Fruit fly (Drosophila melanogaster) whole organism, prepupa: ENCODE measurements around the gene Atg4b.

ENCODE experiments used
- Blimp-1 ChIP-seq: fragments of 200-800 bp; sonication (Bioruptor generic); optimal IDR thresholded peaks from 3 replicates; lab custom pipeline; 2017; ENCODE audit warnings: missing biosample characterization, missing genetic modification characterization, mild to moderate bottlenecking, moderate library complexity, missing genetic modification reagents
- CG10631 ChIP-seq: fragments of 200-800 bp; sonication (Bioruptor generic); optimal IDR thresholded peaks from 2 replicates; lab custom pipeline; 2016; ENCODE audit warnings: missing biosample characterization, missing genetic modification characterization
- CG11294 ChIP-seq: fragments of 200-800 bp; sonication (Bioruptor generic); IDR thresholded peaks from 2 replicates; pipeline ENCODE4 v1.3.6; 2022; ENCODE audit warnings: missing biosample characterization, missing genetic modification characterization
- CG11762 ChIP-seq: fragments of 200-800 bp; sonication (Bioruptor generic); optimal IDR thresholded peaks from 3 replicates; lab custom pipeline; 2016; ENCODE audit warnings: missing biosample characterization, missing genetic modification characterization; ENCODE audit not compliant: insufficient read depth
- CG11902 ChIP-seq: fragments of 200-800 bp; sonication (Bioruptor generic); optimal IDR thresholded peaks from 3 replicates; lab custom pipeline; 2016; ENCODE audit warnings: missing biosample characterization, missing genetic modification characterization
- CG15336 ChIP-seq: fragments of 200-800 bp; sonication (Bioruptor generic); IDR thresholded peaks from 2 replicates; pipeline ENCODE4 v1.3.6; 2022; ENCODE audit warnings: missing biosample characterization, missing genetic modification characterization
- CG1621 ChIP-seq: fragments of 200-800 bp; sonication (Bioruptor generic); optimal IDR thresholded peaks from 3 replicates; lab custom pipeline; 2018; ENCODE audit warnings: missing biosample characterization, mild to moderate bottlenecking, missing genetic modification characterization
- CG16779 ChIP-seq: fragments of 200-800 bp; sonication (Bioruptor generic); optimal IDR thresholded peaks from 3 replicates; lab custom pipeline; 2017; ENCODE audit warnings: missing biosample characterization, mild to moderate bottlenecking, missing genetic modification characterization
- CG31627 ChIP-seq: fragments of 200-800 bp; sonication (Bioruptor generic); optimal IDR thresholded peaks from 3 replicates; lab custom pipeline; 2016; ENCODE audit warnings: missing biosample characterization, missing genetic modification characterization
- CG32006 ChIP-seq: fragments of 200-800 bp; sonication (Bioruptor generic); optimal IDR thresholded peaks from 3 replicates; lab custom pipeline; 2017; ENCODE audit warnings: missing biosample characterization, mild to moderate bottlenecking, missing genetic modification characterization
- CG3919 ChIP-seq: fragments of 200-800 bp; sonication (Bioruptor generic); optimal IDR thresholded peaks from 3 replicates; lab custom pipeline; 2016; ENCODE audit warnings: missing biosample characterization, missing genetic modification characterization
- CG4318 ChIP-seq: fragments of 200-800 bp; sonication (Bioruptor generic); optimal IDR thresholded peaks from 3 replicates; lab custom pipeline; 2017; ENCODE audit warnings: missing biosample characterization, mild to moderate bottlenecking, missing genetic modification characterization
- CG6163 ChIP-seq: fragments of 200-800 bp; sonication (Bioruptor generic); IDR thresholded peaks from 3 replicates; pipeline ENCODE4 v1.3.6; 2022; ENCODE audit warnings: missing biosample characterization, missing genetic modification characterization
- CG6276 ChIP-seq: fragments of 200-800 bp; sonication (Bioruptor generic); optimal IDR thresholded peaks from 2 replicates; lab custom pipeline; 2017; ENCODE audit warnings: missing biosample characterization, mild to moderate bottlenecking, missing genetic modification characterization
- CG6792 ChIP-seq: fragments of 200-800 bp; sonication (Bioruptor generic); optimal IDR thresholded peaks from 3 replicates; lab custom pipeline; 2016; ENCODE audit warnings: missing biosample characterization, missing genetic modification characterization
- CG6854 ChIP-seq: fragments of 200-800 bp; sonication (Bioruptor generic); optimal IDR thresholded peaks from 2 replicates; lab custom pipeline; 2017; ENCODE audit warnings: missing biosample characterization, mild to moderate bottlenecking, missing genetic modification characterization
- CG8119 ChIP-seq: fragments of 200-800 bp; sonication (Bioruptor generic); IDR thresholded peaks from 3 replicates; pipeline ENCODE4 v1.3.6; 2022; ENCODE audit warnings: missing biosample characterization, missing genetic modification characterization
- CG8319 ChIP-seq: fragments of 200-800 bp; sonication (Bioruptor generic); optimal IDR thresholded peaks from 3 replicates; lab custom pipeline; 2016; ENCODE audit warnings: missing biosample characterization, missing genetic modification characterization
- CG8632 ChIP-seq: fragments of 200-800 bp; sonication (Bioruptor generic); optimal IDR thresholded peaks from 3 replicates; lab custom pipeline; 2016; ENCODE audit warnings: missing biosample characterization, missing genetic modification characterization
- CG9139 ChIP-seq: fragments of 200-800 bp; sonication (Bioruptor generic); optimal IDR thresholded peaks from 3 replicates; lab custom pipeline; 2017; ENCODE audit warnings: missing biosample characterization, mild to moderate bottlenecking, missing genetic modification characterization
- Ets21C ChIP-seq: fragments of 200-800 bp; sonication (Bioruptor generic); optimal IDR thresholded peaks from 3 replicates; lab custom pipeline; 2016; ENCODE audit warnings: missing biosample characterization, missing genetic modification characterization
- Gug ChIP-seq: fragments of 200-800 bp; sonication (Bioruptor generic); IDR thresholded peaks from 2 replicates; pipeline ENCODE4 v1.3.6; 2022; ENCODE audit warnings: missing biosample characterization, missing genetic modification characterization
- Hr38 ChIP-seq: sonication (Bioruptor generic); optimal IDR thresholded peaks from 2 replicates; lab custom pipeline; 2016; ENCODE audit warnings: missing biosample characterization, missing genetic modification characterization
- Hr4 ChIP-seq: fragments of 200-800 bp; sonication (Bioruptor generic); optimal IDR thresholded peaks from 3 replicates; lab custom pipeline; 2016; ENCODE audit warnings: missing biosample characterization, missing genetic modification characterization
- Met ChIP-seq: fragments of 200-800 bp; sonication (Bioruptor generic); optimal IDR thresholded peaks from 3 replicates; lab custom pipeline; 2016; ENCODE audit warnings: missing biosample characterization, missing genetic modification characterization
- OdsH ChIP-seq: fragments of 200-800 bp; sonication (Bioruptor generic); optimal IDR thresholded peaks from 3 replicates; lab custom pipeline; 2016; ENCODE audit warnings: missing biosample characterization, missing genetic modification characterization
- Smox ChIP-seq: fragments of 200-800 bp; sonication (Bioruptor generic); optimal IDR thresholded peaks from 3 replicates; lab custom pipeline; 2016; ENCODE audit warnings: missing biosample characterization, missing genetic modification characterization
- Sox14 ChIP-seq: fragments of 200-800 bp; sonication (Bioruptor generic); optimal IDR thresholded peaks from 3 replicates; lab custom pipeline; 2016; ENCODE audit warnings: missing biosample characterization, missing genetic modification characterization
- Sox15 ChIP-seq: fragments of 200-800 bp; sonication (Bioruptor generic); optimal IDR thresholded peaks from 3 replicates; lab custom pipeline; 2016; ENCODE audit warnings: missing biosample characterization, missing genetic modification characterization
- acj6 ChIP-seq: fragments of 200-800 bp; sonication (Bioruptor generic); optimal IDR thresholded peaks from 3 replicates; lab custom pipeline; 2016; ENCODE audit warnings: missing biosample characterization, missing genetic modification characterization
- dsx ChIP-seq: fragments of 200-800 bp; optimal IDR thresholded peaks from 3 replicates; lab custom pipeline; 2019; ENCODE audit warnings: missing biosample characterization, mild to moderate bottlenecking, missing genetic modification characterization, moderate library complexity; ENCODE audit not compliant: poor library complexity, severe bottlenecking
- eg ChIP-seq: fragments of 200-800 bp; sonication (Bioruptor generic); IDR thresholded peaks from 3 replicates; pipeline ENCODE4 v1.3.6; 2022; ENCODE audit warnings: missing biosample characterization, missing genetic modification characterization
- esn ChIP-seq: fragments of 200-800 bp; sonication (Bioruptor generic); optimal IDR thresholded peaks from 2 replicates; lab custom pipeline; 2016; ENCODE audit warnings: missing biosample characterization, mild to moderate bottlenecking, missing genetic modification characterization, moderate library complexity
- fd59A ChIP-seq: fragments of 200-800 bp; sonication (Bioruptor generic); optimal IDR thresholded peaks from 2 replicates; lab custom pipeline; 2017; ENCODE audit warnings: missing biosample characterization, mild to moderate bottlenecking, missing genetic modification characterization, missing genetic modification reagents
- fd85E ChIP-seq: fragments of 200-800 bp; sonication (Bioruptor generic); optimal IDR thresholded peaks from 3 replicates; lab custom pipeline; 2016; ENCODE audit warnings: missing biosample characterization, missing genetic modification characterization
- fkh ChIP-seq: fragments of 200-800 bp; sonication (Bioruptor generic); optimal IDR thresholded peaks from 3 replicates; lab custom pipeline; 2017; ENCODE audit warnings: missing biosample characterization, mild to moderate bottlenecking, missing genetic modification characterization, moderate library complexity
- lz ChIP-seq: fragments of 200-800 bp; sonication (Bioruptor generic); optimal IDR thresholded peaks from 3 replicates; lab custom pipeline; 2016; ENCODE audit warnings: missing biosample characterization, missing genetic modification characterization
- net ChIP-seq: fragments of 200-800 bp; sonication (Bioruptor generic); optimal IDR thresholded peaks from 3 replicates; lab custom pipeline; 2016; ENCODE audit warnings: missing biosample characterization, missing genetic modification characterization
- pdm3 ChIP-seq: fragments of 200-800 bp; sonication (Bioruptor generic); optimal IDR thresholded peaks from 3 replicates; lab custom pipeline; 2016; ENCODE audit warnings: missing biosample characterization, missing genetic modification characterization
- salr ChIP-seq, 2 experiments: fragments of 200-800 bp; sonication (Bioruptor generic); optimal IDR thresholded peaks; 3 replicates each; lab custom pipeline; 2016 to 2018; ENCODE audit warnings: missing biosample characterization in 2 of 2, missing genetic modification characterization in 2 of 2, mild to moderate bottlenecking in 1 of 2
- ss ChIP-seq, 2 experiments: fragments of 200-800 bp; sonication (Bioruptor generic); optimal IDR thresholded peaks; 2 replicates in 1 of 2; 3 replicates in 1 of 2; lab custom pipeline; 2017 to 2018; ENCODE audit warnings: mild to moderate bottlenecking in 2 of 2, missing biosample characterization in 2 of 2, missing genetic modification characterization in 2 of 2, moderate library complexity in 1 of 2
- svp ChIP-seq: fragments of 200-800 bp; sonication (Bioruptor generic); peaks from one replicate; lab custom pipeline; 2016; ENCODE audit warnings: missing biosample characterization, missing genetic modification characterization
- topi ChIP-seq: fragments of 200-800 bp; sonication (Bioruptor generic); optimal IDR thresholded peaks from 3 replicates; lab custom pipeline; 2016; ENCODE audit warnings: missing biosample characterization, missing genetic modification characterization
- vri ChIP-seq: fragments of 200-800 bp; sonication (Bioruptor generic); optimal IDR thresholded peaks from 3 replicates; lab custom pipeline; 2016; ENCODE audit warnings: missing biosample characterization, mild to moderate bottlenecking, missing genetic modification characterization

Gene Atg4b

DNA sequence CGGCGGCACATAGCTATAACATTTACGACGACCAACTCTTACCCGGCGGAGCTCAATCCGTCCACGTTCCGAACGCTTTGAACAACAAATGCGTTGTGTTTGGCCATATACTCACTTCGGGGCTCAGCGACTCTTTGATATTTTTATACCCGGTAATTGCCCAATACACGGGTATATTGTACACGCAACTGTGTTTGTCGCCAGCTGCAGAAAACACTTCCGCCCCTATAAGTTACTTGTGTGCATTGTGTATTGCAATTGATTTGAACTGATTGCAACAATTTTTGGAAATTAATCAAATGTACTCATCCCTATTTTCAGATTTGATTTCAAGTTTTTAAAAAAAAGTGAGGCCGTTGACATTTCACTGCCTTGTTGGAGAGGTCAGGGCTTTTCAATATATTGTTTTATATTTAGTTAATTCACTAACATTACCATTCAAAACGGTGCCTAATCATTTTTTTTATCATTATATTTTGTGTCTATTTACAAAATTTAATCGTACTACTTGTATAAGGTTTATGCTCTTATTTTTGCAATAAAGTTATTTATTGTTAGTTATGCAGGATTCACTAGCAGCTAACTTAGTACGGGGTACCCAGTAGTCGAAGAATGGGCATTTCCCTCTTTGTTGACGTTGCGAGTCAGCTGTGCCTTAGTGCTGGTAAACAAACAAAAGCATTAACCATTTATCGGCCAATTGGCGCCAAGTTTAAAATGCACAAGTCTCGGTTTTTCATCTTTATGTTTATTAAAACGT is 13.6 kb downstream of the Atg4b start, which contains the start of gene Nagk (continued):
- peak; percentile 63 for TF ChIP-seq CG6792 (GFP tag; lab: Kevin White, UChicago)
- TF ChIP-seq fd85E (GFP tag; lab: Kevin White, UChicago), result no peak
- peak; percentile 81 for TF ChIP-seq lz
- TF ChIP-seq CG10631 (GFP tag; lab: Kevin White, UChicago), result no peak
- TF ChIP-seq dsx (GFP tag; lab: Kevin White, UChicago), result peak; percentile 4
- peak; percentile 89 for TF ChIP-seq esn (GFP tag; lab: Kevin White, UChicago)
- TF ChIP-seq fkh, result peak; percentile 79
- TF ChIP-seq CG6276 (GFP tag; lab: Kevin White, UChicago), result no peak
- TF ChIP-seq pdm3 (GFP tag; lab: Kevin White, UChicago), result no peak
- peak; percentile 76 for TF ChIP-seq CG3919 (GFP tag; lab: Kevin White, UChicago)
- peak; percentile 55 for TF ChIP-seq fd59A (GFP tag; lab: Kevin White, UChicago)
- TF ChIP-seq CG11762 (GFP tag; lab: Kevin White, UChicago), result peak; percentile 46
- TF ChIP-seq Smox (GFP tag; lab: Kevin White, UChicago), result no peak
- TF ChIP-seq Hr38 (GFP tag; lab: Kevin White, UChicago), result no peak
- no peak for TF ChIP-seq ss (GFP tag; optimal IDR thresholded peaks at IDR 0.05; lab: Kevin White, UChicago)
- no peak for TF ChIP-seq vri (GFP tag; lab: Kevin White, UChicago)
- peak; percentile 32 for TF ChIP-seq CG6854 (GFP tag; lab: Kevin White, UChicago)
- no peak for TF ChIP-seq CG8119 (GFP tag; lab: Robert Waterston, UW)
- no peak for TF ChIP-seq Met (GFP tag; lab: Kevin White, UChicago)
- peak; percentile 75 for TF ChIP-seq acj6 (GFP tag; lab: Kevin White, UChicago)
- no peak for TF ChIP-seq CG9139 (GFP tag; lab: Kevin White, UChicago)
- TF ChIP-seq OdsH (GFP tag; lab: Kevin White, UChicago), result peak; percentile 69
- no peak for TF ChIP-seq Hr4 (GFP tag; lab: Kevin White, UChicago)
- TF ChIP-seq CG1621, result no peak
- peak; percentile 92 for TF ChIP-seq svp (GFP tag; lab: Kevin White, UChicago)
- TF ChIP-seq CG8632 (GFP tag; lab: Kevin White, UChicago), result peak; percentile 67
- TF ChIP-seq Blimp-1, result no peak
- TF ChIP-seq CG32006 (GFP tag; lab: Kevin White, UChicago), result peak; percentile 87
- no peak for TF ChIP-seq CG4318
- TF ChIP-seq Sox14 (GFP tag; lab: Kevin White, UChicago), result peak; percentile 83
- TF ChIP-seq net (GFP tag; lab: Kevin White, UChicago), result peak; percentile 68
- peak; percentile 22; the same call in 1 of the 3 replicates for TF ChIP-seq CG6163 (GFP tag; lab: Robert Waterston, UW)
- TF ChIP-seq salr (GFP tag; optimal IDR thresholded peaks at IDR 0.05; lab: Kevin White, UChicago), result no peak
- peak; percentile 82 for TF ChIP-seq topi (GFP tag; lab: Kevin White, UChicago)
- TF ChIP-seq, all 60 proteins: peak for 35

DNA sequence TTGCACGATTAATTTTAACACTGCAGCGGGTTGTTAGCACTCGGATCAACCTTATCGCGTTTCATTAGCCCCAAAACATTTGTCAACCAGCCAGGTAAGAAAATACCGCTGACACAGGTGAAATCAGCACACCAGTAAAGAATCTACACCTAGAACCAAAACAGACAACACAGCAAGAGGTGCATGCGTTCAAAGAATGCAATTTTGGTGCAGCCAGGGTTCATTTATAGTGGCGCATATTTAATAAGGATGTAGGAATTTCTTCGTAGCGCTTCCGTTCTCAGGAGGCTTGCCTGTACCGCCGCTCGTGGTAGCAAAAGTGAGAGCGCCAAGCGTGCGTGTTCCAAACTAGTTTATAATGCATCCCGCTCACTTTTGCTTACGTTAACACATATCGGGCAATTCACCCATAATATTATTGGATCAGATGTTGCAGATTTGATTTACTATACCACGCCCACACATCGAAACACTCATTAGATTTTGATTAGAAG is 14.2 kb downstream of the Atg4b start:
- TF ChIP-seq CG16779 (tag; lab: Kevin White, UChicago), result no peak
- TF ChIP-seq Met (GFP tag; lab: Kevin White, UChicago), result no peak
- peak; percentile 75 for TF ChIP-seq Blimp-1
- TF ChIP-seq net (GFP tag; lab: Kevin White, UChicago), result no peak
- peak; percentile 36; the same call in 1 of the 2 replicates for TF ChIP-seq Gug
- no peak for TF ChIP-seq CG8319
- TF ChIP-seq CG15336 (GFP tag; lab: Robert Waterston, UW), result peak; percentile 57
- peak; percentile 51; the same call in 2 of the 3 replicates for TF ChIP-seq eg (GFP tag; lab: Robert Waterston, UW)
- TF ChIP-seq svp (GFP tag; lab: Kevin White, UChicago), result peak; percentile 71
- no peak for TF ChIP-seq Ets21C (GFP tag; lab: Kevin White, UChicago)
- no peak for TF ChIP-seq CG11902 (GFP tag; lab: Kevin White, UChicago)
- peak; percentile 11 for TF ChIP-seq CG31627 (GFP tag; lab: Kevin White, UChicago)
- peak; percentile 21; the same call in 1 of the 2 replicates for TF ChIP-seq CG11294 (GFP tag; lab: Robert Waterston, UW)
- TF ChIP-seq esn (GFP tag; lab: Kevin White, UChicago), result no peak
- TF ChIP-seq Sox15 (GFP tag; lab: Kevin White, UChicago), result no peak
- no peak for TF ChIP-seq acj6 (GFP tag; lab: Kevin White, UChicago)
